Fruit fly (Drosophila melanogaster): ENCODE results near the gene dpr16.

Gene dpr16

DNA sequence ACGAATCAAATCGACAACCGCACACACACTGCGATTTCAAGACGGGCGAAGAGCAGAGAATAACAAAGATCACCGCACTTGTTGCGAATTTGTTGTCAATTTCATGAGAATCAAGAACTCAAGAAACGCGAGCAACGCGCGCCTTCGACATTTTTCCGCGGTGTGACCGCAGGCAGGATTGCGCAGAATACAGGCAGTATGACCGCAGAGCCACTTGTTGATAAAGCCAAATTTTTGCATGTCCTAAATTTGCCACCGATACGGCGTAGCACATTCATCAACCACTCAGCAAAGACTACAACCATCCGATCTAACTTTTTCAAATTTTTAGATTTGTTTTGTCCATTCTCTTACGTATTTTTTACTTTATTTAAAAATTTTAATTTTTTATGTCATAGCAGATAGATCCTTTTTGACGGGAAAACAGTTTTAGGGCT is 66.6 kb downstream of the dpr16 start, which contains the start of gene cno (continued):
- TF ChIP-seq CG11560 (tag; IDR thresholded peaks at IDR 0.05) = no peak
- no peak for TF ChIP-seq cas (GFP tag; IDR thresholded peaks at IDR 0.05)
- TF ChIP-seq D19B (GFP tag; optimal IDR thresholded peaks at IDR 0.05) = no peak
- TF ChIP-seq CG3163 (GFP tag; optimal IDR thresholded peaks at IDR 0.05) = peak; percentile 7
- TF ChIP-seq pb (GFP tag; optimal IDR thresholded peaks at IDR 0.05) = no peak
- TF ChIP-seq Taf1 (GFP tag; IDR thresholded peaks at IDR 0.05) = no peak
- peak; percentile 87 for TF ChIP-seq HLHmδ (GFP tag; optimal IDR thresholded peaks at IDR 0.05)
- TF ChIP-seq CG18599 (GFP tag; optimal IDR thresholded peaks at IDR 0.05) = no peak
- no peak for TF ChIP-seq crc (GFP tag; optimal IDR thresholded peaks at IDR 0.05)
- peak; percentile 59 for TF ChIP-seq BEAF-32 (GFP tag; optimal IDR thresholded peaks at IDR 0.05)
- TF ChIP-seq CG4617 (GFP tag; optimal IDR thresholded peaks at IDR 0.05; ENCODE audit: borderline replicate concordance) = no peak
- no peak for TF ChIP-seq ash1 (GFP tag; optimal IDR thresholded peaks at IDR 0.05)
- no peak for TF ChIP-seq H2.0 (GFP tag; IDR thresholded peaks at IDR 0.05)
- TF ChIP-seq CG10274 (GFP tag; optimal IDR thresholded peaks at IDR 0.05) = no peak
- TF ChIP-seq HHEX (GFP tag; optimal IDR thresholded peaks at IDR 0.05) = peak; percentile 1
- no peak for TF ChIP-seq HLH4C (GFP tag; IDR thresholded peaks at IDR 0.05; ENCODE audit: partially characterized antibody)
- no peak for TF ChIP-seq CG18764 (GFP tag; optimal IDR thresholded peaks at IDR 0.05)
- no peak for TF ChIP-seq Hand (GFP tag; optimal IDR thresholded peaks at IDR 0.05)
- peak; percentile 52 for TF ChIP-seq Sry-δ (GFP tag; optimal IDR thresholded peaks at IDR 0.05)
- TF ChIP-seq CG11695 (GFP tag; IDR thresholded peaks at IDR 0.05) = no peak
- TF ChIP-seq CG18262 (tag; optimal IDR thresholded peaks at IDR 0.05) = no peak
- TF ChIP-seq Hey (tag; optimal IDR thresholded peaks at IDR 0.05) = no peak
- TF ChIP-seq Opbp (GFP tag; IDR thresholded peaks at IDR 0.05; ENCODE audit: partially characterized antibody) = peak; percentile 46; the same call in 1 of the 3 replicates
- TF ChIP-seq kni (GFP tag; optimal IDR thresholded peaks at IDR 0.05) = no peak
- no peak for TF ChIP-seq Bdp1 (GFP tag; optimal IDR thresholded peaks at IDR 0.05)
- TF ChIP-seq fd102C (GFP tag; optimal IDR thresholded peaks at IDR 0.05) = no peak
- no peak for TF ChIP-seq CG3065 (GFP tag; optimal IDR thresholded peaks at IDR 0.05)
- 0 out of 3 replicates have a peak, but pooled peaks have one; percentile 37 for TF ChIP-seq Dbx (GFP tag; IDR thresholded peaks at IDR 0.05)
- TF ChIP-seq grn (GFP tag; optimal IDR thresholded peaks at IDR 0.05) = no peak
- TF ChIP-seq NC2β (GFP tag; optimal IDR thresholded peaks at IDR 0.05) = no peak
- TF ChIP-seq CG6683 (GFP tag; optimal IDR thresholded peaks at IDR 0.05) = no peak
- TF ChIP-seq Six4 (GFP tag; optimal IDR thresholded peaks at IDR 0.05) = no peak
- TF ChIP-seq Ptx1 (GFP tag; IDR thresholded peaks at IDR 0.05) = no peak
- TF ChIP-seq sima (GFP tag; optimal IDR thresholded peaks at IDR 0.05) = no peak
- no peak for TF ChIP-seq CG11247 (GFP tag; IDR thresholded peaks at IDR 0.05)
- TF ChIP-seq ase (GFP tag; IDR thresholded peaks at IDR 0.05) = no peak
- TF ChIP-seq Dref (GFP tag; IDR thresholded peaks at IDR 0.05) = peak; percentile 45
- no peak for TF ChIP-seq fd3F (GFP tag; optimal IDR thresholded peaks at IDR 0.05)
- peak; percentile 42 for TF ChIP-seq CG13894 (tag; optimal IDR thresholded peaks at IDR 0.05)
- no peak for TF ChIP-seq Hr3 (GFP tag; optimal IDR thresholded peaks at IDR 0.05)
- TF ChIP-seq Hr51 (GFP tag; optimal IDR thresholded peaks at IDR 0.05) = no peak
- TF ChIP-seq CHES-1-like (GFP tag; optimal IDR thresholded peaks at IDR 0.05) = peak; percentile 28
- no peak for TF ChIP-seq Awh (GFP tag; IDR thresholded peaks at IDR 0.05)
- no peak for TF ChIP-seq al (GFP tag; IDR thresholded peaks at IDR 0.05)
- TF ChIP-seq bowl (GFP tag; IDR thresholded peaks at IDR 0.05) = no peak
- TF ChIP-seq HLH54F (GFP tag; optimal IDR thresholded peaks at IDR 0.05) = no peak
- TF ChIP-seq gcm (GFP tag; optimal IDR thresholded peaks at IDR 0.05) = peak; percentile 12
- TF ChIP-seq CG12104 (GFP tag; optimal IDR thresholded peaks at IDR 0.05) = no peak
- no peak for TF ChIP-seq Lpt (GFP tag; optimal IDR thresholded peaks at IDR 0.05)
- TF ChIP-seq CG6813 (GFP tag; optimal IDR thresholded peaks at IDR 0.05) = no peak
- no peak for TF ChIP-seq eve (GFP tag; optimal IDR thresholded peaks at IDR 0.05)
- no peak for TF ChIP-seq CG6689 (GFP tag; IDR thresholded peaks at IDR 0.05)

Measured in whole organism, embryonic.